Fruit fly (Drosophila melanogaster) whole organism, adult: ENCODE data around the gene Prosbeta5R2.

Experiments used
- CG12768 ChIP-seq: fragments of 200-800 bp; sonication (Bioruptor generic); optimal IDR thresholded peaks from 2 replicates; lab custom pipeline; 2017; ENCODE audit warnings: missing biosample characterization, missing genetic modification characterization, mild to moderate bottlenecking, moderate library complexity, missing genetic modification reagents
- CG7101 ChIP-seq: fragments of 200-800 bp; sonication (Bioruptor generic); optimal IDR thresholded peaks from 2 replicates; lab custom pipeline; 2018; ENCODE audit warnings: missing biosample characterization, mild to moderate bottlenecking, missing genetic modification characterization, moderate library complexity
- Clk ChIP-seq: fragments of 200-800 bp; sonication (Bioruptor generic); optimal IDR thresholded peaks from 2 replicates; lab custom pipeline; 2017; ENCODE audit warnings: missing biosample characterization, missing genetic modification characterization
- Crg-1 ChIP-seq: fragments of 200-800 bp; sonication (Bioruptor generic); optimal IDR thresholded peaks from 2 replicates; lab custom pipeline; 2016; ENCODE audit warnings: missing biosample characterization, missing genetic modification characterization
- Mnt ChIP-seq: fragments of 200-800 bp; sonication (Bioruptor generic); optimal IDR thresholded peaks from 2 replicates; lab custom pipeline; 2016; ENCODE audit warnings: missing biosample characterization, mild to moderate bottlenecking, missing genetic modification characterization
- kay ChIP-seq: fragments of 200-800 bp; sonication (Bioruptor generic); peaks from one replicate; lab custom pipeline; 2016; ENCODE audit warnings: missing biosample characterization, missing genetic modification characterization, borderline replicate concordance
- tj ChIP-seq: fragments of 200-800 bp; sonication (Bioruptor generic); optimal IDR thresholded peaks from 3 replicates; lab custom pipeline; 2017; ENCODE audit warnings: missing biosample characterization, mild to moderate bottlenecking, missing genetic modification characterization, moderate library complexity
- toe ChIP-seq: fragments of 200-800 bp; sonication (Bioruptor generic); optimal IDR thresholded peaks from 2 replicates; lab custom pipeline; 2016; ENCODE audit warnings: missing biosample characterization, missing genetic modification characterization

DNA sequence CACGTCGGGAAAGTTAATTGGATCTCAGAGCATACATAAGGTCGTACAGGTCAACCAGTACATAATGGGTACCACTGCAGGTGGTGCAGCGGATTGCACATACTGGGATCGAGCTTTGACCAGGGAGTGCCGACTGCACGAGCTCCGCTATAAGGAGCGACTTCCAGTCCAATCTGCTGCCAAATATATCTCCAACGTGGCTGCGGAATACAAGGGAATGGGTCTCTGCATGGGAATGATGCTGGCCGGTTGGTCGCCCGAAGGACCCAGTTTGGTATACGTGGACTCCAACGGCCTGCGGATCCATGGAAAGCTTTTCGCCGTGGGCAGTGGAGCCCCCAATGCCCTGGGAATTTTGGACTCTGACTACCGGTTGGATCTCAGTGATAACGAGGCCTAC, 553 bp downstream of the Prosbeta5R2 start:
- no peak for TF ChIP-seq tj (GFP tag; lab: Kevin White, UChicago)
- TF ChIP-seq kay (GFP tag; lab: Kevin White, UChicago): no peak
- TF ChIP-seq Mnt (GFP tag; lab: Kevin White, UChicago): no peak
- TF ChIP-seq Crg-1: no peak
- TF ChIP-seq toe: no peak
- no peak for TF ChIP-seq CG7101 (tag; lab: Kevin White, UChicago)
- no peak for TF ChIP-seq CG12768 (GFP tag; lab: Kevin White, UChicago)
- TF ChIP-seq Clk (GFP tag; lab: Kevin White, UChicago): no peak
